Worm (Caenorhabditis elegans) whole organism, L4/young adult: ENCODE data around the gene F07E5.12.

Experiments
- W03F9.2 ChIP-seq: fragments of 150-350 bp; optimal IDR thresholded peaks from 2 replicates; lab custom pipeline; 2014; ENCODE audit warnings: missing biosample characterization, missing genetic modification characterization
- dao-5 ChIP-seq: sonication (generic microtip); optimal IDR thresholded peaks from 2 replicates; lab custom pipeline; 2016; ENCODE audit warnings: missing genotype, missing genetic modification characterization, moderate library complexity, missing compliant biosample characterization
- him-1 ChIP-seq: sonication (generic microtip); optimal IDR thresholded peaks from 2 replicates; lab custom pipeline; 2016; ENCODE audit warnings: missing genotype, missing genetic modification reagents, missing genetic modification characterization, missing compliant biosample characterization

ce11 chrII:2080425-2080824, 12.7 kb downstream of the F07E5.12 start, which contains the start of gene F07E5.9:
- no peak for TF ChIP-seq him-1 (tag; lab: Kevin White, UChicago)
- TF ChIP-seq W03F9.2 (tag; lab: Kevin White, UChicago): no peak
- no peak for TF ChIP-seq dao-5
